Worm (Caenorhabditis elegans) whole organism, early embryonic: ENCODE data around the gene spl-3.

Experiments used
- B0310.2 ChIP-seq: sonication (generic microtip); optimal IDR thresholded peaks from 2 replicates; lab custom pipeline; 2016; ENCODE audit warnings: mild to moderate bottlenecking, missing genetic modification characterization, missing compliant biosample characterization
- F13C5.2 ChIP-seq: sonication (generic microtip); optimal IDR thresholded peaks from 2 replicates; lab custom pipeline; 2017; ENCODE audit warnings: mild to moderate bottlenecking, missing genetic modification characterization, inconsistent platforms, missing compliant biosample characterization
- aly-1 ChIP-seq: sonication (generic microtip); optimal IDR thresholded peaks from 2 replicates; lab custom pipeline; 2016; ENCODE audit warnings: missing genetic modification characterization, missing compliant biosample characterization
- ama-1 ChIP-seq: fragments of 150-350 bp; optimal IDR thresholded peaks from 2 replicates; lab custom pipeline; 2014
- ceh-13 ChIP-seq: fragments of 200-800 bp; sonication (Bioruptor generic); optimal IDR thresholded peaks from 2 replicates; lab custom pipeline; 2018; ENCODE audit warnings: mild to moderate bottlenecking, missing genetic modification characterization, missing compliant biosample characterization
- ceh-36 ChIP-seq: sonication (generic microtip); optimal IDR thresholded peaks from 2 replicates; lab custom pipeline; 2016; ENCODE audit warnings: missing genetic modification characterization, inconsistent platforms, missing compliant biosample characterization
- ets-7 ChIP-seq: sonication (generic microtip); optimal IDR thresholded peaks from 2 replicates; lab custom pipeline; 2016; ENCODE audit warnings: missing genotype, missing genetic modification characterization, missing compliant biosample characterization
- flt-1 ChIP-seq: fragments of 200-800 bp; sonication (Bioruptor generic); IDR thresholded peaks from 2 replicates; pipeline ENCODE4 v1.3.6; 2022; ENCODE audit warnings: missing genetic modification characterization, missing compliant biosample characterization
- hmbx-1 ChIP-seq: sonication (generic microtip); optimal IDR thresholded peaks from 2 replicates; lab custom pipeline; 2016; ENCODE audit warnings: mild to moderate bottlenecking, missing genetic modification characterization, missing compliant biosample characterization
- hmg-4 ChIP-seq: fragments of 200-800 bp; sonication (Bioruptor generic); optimal IDR thresholded peaks from 2 replicates; lab custom pipeline; 2018; ENCODE audit warnings: mild to moderate bottlenecking, missing genetic modification characterization, missing compliant biosample characterization
- hnd-1 ChIP-seq: sonication (generic microtip); optimal IDR thresholded peaks from 2 replicates; lab custom pipeline; 2016; ENCODE audit warnings: missing genetic modification characterization, missing compliant biosample characterization
- pes-1 ChIP-seq: fragments of 200-800 bp; sonication (Bioruptor generic); IDR thresholded peaks from 2 replicates; pipeline ENCODE4 v1.3.6; 2022; ENCODE audit warnings: missing genetic modification reagents, missing genetic modification characterization, missing compliant biosample characterization
- scrt-1 ChIP-seq: fragments of 200-800 bp; sonication (Bioruptor generic); IDR thresholded peaks from 2 replicates; pipeline ENCODE4 v1.3.6; 2022; ENCODE audit warnings: missing genetic modification characterization, missing compliant biosample characterization
- sea-1 ChIP-seq: fragments of 200-800 bp; sonication (Bioruptor generic); conservative IDR thresholded peaks from 2 replicates; pipeline ENCODE4 v1.3.6; 2022; ENCODE audit warnings: missing genetic modification characterization, missing compliant biosample characterization
- tbx-11 ChIP-seq: fragments of 200-800 bp; sonication (Bioruptor generic); IDR thresholded peaks from 2 replicates; pipeline ENCODE4 v1.3.6; 2022; ENCODE audit warnings: missing genetic modification characterization, missing compliant biosample characterization
- tbx-37 ChIP-seq: fragments of 200-800 bp; sonication (Bioruptor generic); conservative IDR thresholded peaks from 2 replicates; pipeline ENCODE4 v1.3.6; 2022; ENCODE audit warnings: missing genetic modification reagents, missing genetic modification characterization, missing compliant biosample characterization
- tra-4 ChIP-seq: sonication (generic microtip); optimal IDR thresholded peaks from 2 replicates; lab custom pipeline; 2017; ENCODE audit warnings: missing genetic modification characterization, missing compliant biosample characterization

Gene spl-3

DNA sequence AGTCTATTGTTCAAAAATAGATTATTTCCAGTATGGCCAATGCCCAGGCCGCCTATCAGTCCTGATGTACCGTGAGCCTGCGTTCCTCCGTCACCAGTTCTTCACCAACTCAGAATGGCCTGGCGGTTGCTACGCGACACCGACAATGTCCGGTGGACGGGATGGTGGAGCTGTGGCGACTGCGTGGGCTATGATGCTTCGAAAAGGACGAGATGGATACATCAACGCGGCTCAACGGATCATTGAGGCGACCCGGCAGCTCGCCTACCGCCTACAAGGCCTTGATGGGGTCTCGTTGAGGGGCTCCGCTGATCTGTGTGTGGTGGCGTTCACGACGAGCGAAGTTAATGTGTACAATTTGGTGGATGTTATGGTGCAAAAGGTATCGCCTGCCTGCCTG, 6.6 kb downstream of the spl-3 start:
- TF ChIP-seq tbx-37 (GFP tag; lab: Robert Waterston, UW) (no peak), flt-1 (GFP tag; lab: Robert Waterston, UW) (no peak), ama-1 (lab: Kevin White, UChicago) (no peak), B0310.2 (tag; lab: Kevin White, UChicago) (no peak)

DNA sequence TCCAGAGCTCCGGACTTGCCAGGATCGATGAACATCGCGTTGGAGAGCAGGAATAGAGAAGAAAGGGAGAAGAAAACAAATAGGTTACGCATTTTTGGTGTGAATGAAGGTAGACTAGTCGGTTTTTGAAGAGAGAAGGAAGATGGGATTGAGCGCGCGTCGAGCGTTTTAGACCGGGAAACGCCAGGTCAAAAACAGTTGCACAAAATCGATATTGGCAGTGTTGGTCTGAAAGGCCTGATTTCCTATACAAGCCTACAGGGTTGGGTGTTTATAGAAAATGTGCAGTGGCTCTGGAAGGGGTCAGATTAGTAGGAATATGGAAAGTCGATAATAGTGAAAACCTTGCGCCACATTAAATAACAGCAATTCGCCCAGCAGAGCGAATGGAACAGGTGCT, 12.0 kb downstream of the spl-3 start, which contains the start of gene dsl-2:
Gene dsl-2 (minus strand): TSS at position 101 of the 400 bp plus-strand sequence.
- TF ChIP-seq pes-1 (GFP tag; lab: Robert Waterston, UW) = no peak
- no peak for TF ChIP-seq ets-7
- TF ChIP-seq hmg-4 (GFP tag; lab: Kevin White, UChicago) = no peak
- no peak for TF ChIP-seq ceh-13 (GFP tag; lab: Kevin White, UChicago)
- TF ChIP-seq hmbx-1 (tag; lab: Kevin White, UChicago) = no peak
- TF ChIP-seq ama-1 (lab: Kevin White, UChicago) = no peak
- TF ChIP-seq aly-1 (tag; lab: Kevin White, UChicago) = no peak
- no peak for TF ChIP-seq sea-1
- no peak for TF ChIP-seq flt-1 (GFP tag; lab: Robert Waterston, UW)
- TF ChIP-seq scrt-1 (GFP tag; lab: Robert Waterston, UW) = no peak
- no peak for TF ChIP-seq tbx-37 (GFP tag; lab: Robert Waterston, UW)
- TF ChIP-seq tra-4 = no peak
- no peak for TF ChIP-seq F13C5.2
- TF ChIP-seq ceh-36 (tag; lab: Kevin White, UChicago) = no peak

DNA sequence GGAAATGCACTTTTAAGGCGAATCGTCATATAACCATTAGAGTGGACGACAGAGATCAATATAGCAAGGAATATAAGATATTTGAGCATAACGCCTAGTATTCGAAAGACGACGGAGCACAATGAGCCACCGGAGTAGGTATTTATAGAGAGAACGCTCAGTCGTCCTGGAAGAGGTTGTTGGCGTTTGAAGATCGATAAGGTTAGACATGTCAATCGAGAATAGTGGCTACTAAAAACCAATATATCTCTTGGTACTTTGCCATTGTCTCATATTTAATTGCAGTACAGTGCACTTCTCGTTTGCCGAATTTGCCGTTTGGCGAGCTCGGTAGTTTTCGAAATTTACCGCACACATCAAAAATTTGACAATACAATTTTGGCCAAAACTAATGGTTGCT, 15.1 kb downstream of the spl-3 start, which contains the start of gene dsl-1:
Gene dsl-1 (minus strand): TSS at position 101 of the 400 bp plus-strand sequence.
- TF ChIP-seq ets-7 (no peak), tra-4 (no peak), pes-1 (GFP tag; lab: Robert Waterston, UW) (no peak), hmg-4 (GFP tag; lab: Kevin White, UChicago) (no peak), sea-1 (no peak), ceh-13 (GFP tag; lab: Kevin White, UChicago) (no peak), B0310.2 (tag; lab: Kevin White, UChicago) (no peak), flt-1 (GFP tag; lab: Robert Waterston, UW) (no peak), hnd-1 (tag; lab: Kevin White, UChicago) (no peak), scrt-1 (GFP tag; lab: Robert Waterston, UW) (no peak), ama-1 (lab: Kevin White, UChicago) (no peak), tbx-37 (GFP tag; lab: Robert Waterston, UW) (no peak)

DNA sequence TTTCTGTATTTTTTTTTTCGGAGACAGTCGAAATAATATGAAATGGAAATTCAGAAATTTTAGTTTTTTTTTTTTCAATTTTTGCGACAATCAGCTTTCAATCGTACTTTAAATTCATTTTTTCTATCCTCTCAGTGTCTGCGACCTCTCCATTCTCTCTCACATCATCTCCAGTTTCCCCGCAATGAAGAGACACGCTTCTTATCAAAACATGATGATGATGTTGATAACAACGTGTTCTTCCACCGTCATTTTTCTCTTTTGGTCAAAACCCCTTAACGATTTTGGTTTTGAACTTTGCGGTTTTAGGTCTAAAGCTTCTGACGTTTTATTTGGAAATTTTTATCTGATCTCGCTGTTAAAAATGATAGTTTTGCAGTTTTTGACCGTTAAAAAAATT, 16.5 kb downstream of the spl-3 start:
- TF ChIP-seq ceh-36 (tag; lab: Kevin White, UChicago) (no peak), tra-4 (no peak), ceh-13 (GFP tag; lab: Kevin White, UChicago) (no peak), sea-1 (no peak), hmg-4 (GFP tag; lab: Kevin White, UChicago) (no peak), tbx-37 (GFP tag; lab: Robert Waterston, UW) (no peak), scrt-1 (GFP tag; lab: Robert Waterston, UW) (no peak), tbx-11 (GFP tag; lab: Robert Waterston, UW) (no peak)

DNA sequence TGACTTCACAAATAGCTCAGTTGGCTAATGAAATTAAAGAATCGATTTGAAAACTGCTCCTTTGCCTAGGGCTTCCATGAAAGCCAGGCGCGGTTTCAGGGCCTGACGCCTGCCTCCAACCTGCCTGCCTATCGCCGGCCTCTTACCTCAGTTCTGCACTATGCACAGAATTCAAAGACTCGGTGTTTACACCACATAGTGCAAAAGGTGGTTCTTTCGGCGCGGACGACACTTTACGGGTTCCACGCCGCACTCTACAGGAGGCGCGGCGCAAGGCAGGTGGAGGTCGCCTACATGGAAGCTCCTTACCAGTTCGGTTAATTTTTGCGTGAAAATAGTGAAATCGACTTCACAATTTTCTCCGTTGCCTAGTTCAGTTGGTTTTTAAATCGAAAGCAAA, 16.9 kb downstream of the spl-3 start:
- no peak for TF ChIP-seq pes-1 (GFP tag; lab: Robert Waterston, UW)
- no peak for TF ChIP-seq flt-1 (GFP tag; lab: Robert Waterston, UW)
- no peak for TF ChIP-seq tra-4
- no peak for TF ChIP-seq hnd-1 (tag; lab: Kevin White, UChicago)
- no peak for TF ChIP-seq ceh-13 (GFP tag; lab: Kevin White, UChicago)
- TF ChIP-seq aly-1 (tag; lab: Kevin White, UChicago) = no peak
- TF ChIP-seq ets-7 = no peak
- no peak for TF ChIP-seq F13C5.2
- no peak for TF ChIP-seq tbx-37 (GFP tag; lab: Robert Waterston, UW)
- TF ChIP-seq ama-1 (lab: Kevin White, UChicago) = no peak
- TF ChIP-seq hmbx-1 (tag; lab: Kevin White, UChicago) = no peak
- no peak for TF ChIP-seq scrt-1 (GFP tag; lab: Robert Waterston, UW)
- TF ChIP-seq B0310.2 (tag; lab: Kevin White, UChicago) = no peak
- no peak for TF ChIP-seq ceh-36 (tag; lab: Kevin White, UChicago)
- TF ChIP-seq sea-1 = no peak

DNA sequence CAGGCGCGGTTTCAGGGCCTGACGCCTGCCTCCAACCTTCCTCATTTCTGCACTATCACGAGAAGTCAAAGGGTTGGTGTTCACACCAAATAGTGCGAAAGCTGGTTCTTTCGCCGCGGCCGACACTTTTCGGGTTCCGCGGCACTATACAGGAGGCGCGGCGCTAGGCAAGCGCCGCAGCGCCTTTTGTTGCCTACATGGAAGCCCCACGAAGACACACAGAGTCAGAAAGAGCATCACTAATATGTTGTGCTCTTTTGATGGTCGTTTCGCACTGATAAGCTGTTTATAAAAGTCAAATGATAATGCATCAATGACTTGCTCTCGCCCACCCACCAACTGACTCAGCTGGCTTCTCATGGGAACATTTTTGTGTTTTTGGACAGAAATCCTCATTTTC, 19.0 kb downstream of the spl-3 start:
- no peak for TF ChIP-seq tbx-37 (GFP tag; lab: Robert Waterston, UW)
- TF ChIP-seq tbx-11 (GFP tag; lab: Robert Waterston, UW) = no peak
- TF ChIP-seq tra-4 = no peak
- TF ChIP-seq hnd-1 (tag; lab: Kevin White, UChicago) = no peak
- no peak for TF ChIP-seq sea-1
- TF ChIP-seq ama-1 (lab: Kevin White, UChicago) = no peak
- TF ChIP-seq flt-1 (GFP tag; lab: Robert Waterston, UW) = no peak
- no peak for TF ChIP-seq hmg-4 (GFP tag; lab: Kevin White, UChicago)

DNA sequence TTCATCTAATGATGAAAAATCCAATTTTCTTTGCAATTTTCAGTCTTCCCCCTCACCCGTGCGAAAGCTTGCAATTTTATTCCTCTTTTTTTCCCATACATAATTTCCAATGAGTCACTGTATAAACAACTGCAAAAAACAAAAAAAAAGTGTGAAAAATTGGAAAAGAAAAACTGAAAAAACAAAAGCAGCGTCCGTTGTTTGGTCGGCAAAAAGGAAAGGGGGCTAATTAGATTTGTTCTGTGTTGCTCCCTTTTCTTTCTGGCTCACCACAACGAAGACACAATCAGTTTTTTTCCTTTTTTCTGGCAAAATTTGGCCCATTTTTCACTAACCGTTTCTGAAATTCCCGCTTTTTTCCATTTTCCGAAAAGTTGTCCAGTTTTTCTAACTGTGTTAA, 19.5 kb downstream of the spl-3 start:
- TF ChIP-seq tra-4 (no peak), ama-1 (lab: Kevin White, UChicago) (no peak), aly-1 (tag; lab: Kevin White, UChicago) (no peak), sea-1 (no peak), pes-1 (GFP tag; lab: Robert Waterston, UW) (no peak), flt-1 (GFP tag; lab: Robert Waterston, UW) (no peak), ceh-36 (tag; lab: Kevin White, UChicago) (no peak), ets-7 (no peak), B0310.2 (tag; lab: Kevin White, UChicago) (no peak)

DNA sequence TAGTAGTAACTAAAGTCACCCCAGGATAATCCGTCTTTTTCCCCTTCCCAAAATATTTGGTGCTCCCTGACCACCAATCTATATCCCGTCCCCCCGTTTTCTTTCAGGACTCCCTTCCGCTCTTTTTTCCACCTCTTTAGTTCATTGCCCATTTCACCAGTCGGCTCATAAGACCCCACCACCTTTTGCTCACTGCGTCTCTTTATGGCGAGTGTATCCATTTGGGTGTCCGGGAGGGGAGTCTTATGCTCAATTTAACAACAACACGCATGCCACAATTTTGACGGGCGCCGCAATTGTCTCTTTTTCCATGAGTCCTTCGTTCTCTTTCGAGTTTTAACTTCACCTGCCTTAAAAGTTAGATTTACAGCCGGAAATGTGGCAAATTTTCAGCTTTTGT, 20.3 kb downstream of the spl-3 start:
- no peak for TF ChIP-seq ama-1 (lab: Kevin White, UChicago)
- TF ChIP-seq ets-7 = no peak
- no peak for TF ChIP-seq tbx-11 (GFP tag; lab: Robert Waterston, UW)
- no peak for TF ChIP-seq hmbx-1 (tag; lab: Kevin White, UChicago)
- no peak for TF ChIP-seq tbx-37 (GFP tag; lab: Robert Waterston, UW)
- no peak for TF ChIP-seq aly-1 (tag; lab: Kevin White, UChicago)
- no peak for TF ChIP-seq ceh-13 (GFP tag; lab: Kevin White, UChicago)
- no peak for TF ChIP-seq hmg-4 (GFP tag; lab: Kevin White, UChicago)
- no peak for TF ChIP-seq scrt-1 (GFP tag; lab: Robert Waterston, UW)
